Worm (Caenorhabditis elegans) whole organism, late embryonic: ENCODE results near the gene msp-40.

Experiments used
- C08G9.2 ChIP-seq: sonication (generic microtip); optimal IDR thresholded peaks from 2 replicates; lab custom pipeline; 2016; ENCODE audit warnings: mild to moderate bottlenecking, missing genetic modification characterization, moderate library complexity, missing compliant biosample characterization
- K02D7.2 ChIP-seq: sonication (generic microtip); optimal IDR thresholded peaks from 2 replicates; lab custom pipeline; 2017; ENCODE audit warnings: mild to moderate bottlenecking, missing genetic modification characterization, missing compliant biosample characterization
- ceh-18 ChIP-seq: sonication (generic microtip); optimal IDR thresholded peaks from 2 replicates; lab custom pipeline; 2016; ENCODE audit warnings: missing genetic modification characterization, missing compliant biosample characterization
- ceh-2 ChIP-seq: sonication (generic microtip); optimal IDR thresholded peaks from 2 replicates; lab custom pipeline; 2016; ENCODE audit warnings: missing genotype, missing genetic modification characterization, missing compliant biosample characterization
- ceh-31 ChIP-seq: sonication (generic microtip); optimal IDR thresholded peaks from 2 replicates; lab custom pipeline; 2016; ENCODE audit warnings: missing genetic modification characterization, missing compliant biosample characterization
- ceh-48 ChIP-seq: sonication (generic microtip); optimal IDR thresholded peaks from 2 replicates; lab custom pipeline; 2016; ENCODE audit warnings: missing genetic modification characterization, inconsistent platforms, missing compliant biosample characterization
- ceh-9 ChIP-seq: sonication (generic microtip); optimal IDR thresholded peaks from 2 replicates; lab custom pipeline; 2016; ENCODE audit warnings: mild to moderate bottlenecking, missing genetic modification characterization, inconsistent platforms, missing compliant biosample characterization
- che-1 ChIP-seq: sonication (generic microtip); optimal IDR thresholded peaks from 2 replicates; lab custom pipeline; 2016; ENCODE audit warnings: mild to moderate bottlenecking, missing genetic modification characterization, missing compliant biosample characterization
- dve-1 ChIP-seq: sonication (generic microtip); optimal IDR thresholded peaks from 2 replicates; lab custom pipeline; 2017; ENCODE audit warnings: antibody characterized with exemption, mild to moderate bottlenecking, missing genetic modification characterization, missing compliant biosample characterization
- elt-2 ChIP-seq: sonication (generic microtip); optimal IDR thresholded peaks from 2 replicates; lab custom pipeline; 2016; ENCODE audit warnings: missing genetic modification reagents, missing genetic modification characterization, missing compliant biosample characterization
- elt-4 ChIP-seq: sonication (generic microtip); optimal IDR thresholded peaks from 2 replicates; lab custom pipeline; 2016; ENCODE audit warnings: missing genetic modification characterization, missing compliant biosample characterization
- fkh-10 ChIP-seq: fragments of 150-350 bp; optimal IDR thresholded peaks from 2 replicates; lab custom pipeline; 2014; ENCODE audit warnings: missing biosample characterization, missing genetic modification reagents, missing genetic modification characterization
- hlh-13 ChIP-seq: fragments of 200-800 bp; sonication (Bioruptor generic); optimal IDR thresholded peaks from 2 replicates; lab custom pipeline; 2018; ENCODE audit warnings: mild to moderate bottlenecking, missing genetic modification characterization, missing compliant biosample characterization
- mec-3 ChIP-seq: sonication (generic microtip); optimal IDR thresholded peaks from 2 replicates; lab custom pipeline; 2016; ENCODE audit warnings: borderline replicate concordance, missing genetic modification characterization, missing compliant biosample characterization
- nhr-11 ChIP-seq: fragments of 150-350 bp; optimal IDR thresholded peaks from 2 replicates; lab custom pipeline; 2014; ENCODE audit warnings: missing biosample characterization, missing genetic modification characterization
- npax-4 ChIP-seq: sonication (generic microtip); optimal IDR thresholded peaks from 2 replicates; lab custom pipeline; 2016; ENCODE audit warnings: missing genetic modification characterization, missing compliant biosample characterization
- odd-2 ChIP-seq: sonication (generic microtip); optimal IDR thresholded peaks from 2 replicates; lab custom pipeline; 2017; ENCODE audit warnings: antibody characterized with exemption, mild to moderate bottlenecking, missing genetic modification characterization, missing compliant biosample characterization
- pax-1 ChIP-seq: fragments of 150-350 bp; optimal IDR thresholded peaks from 2 replicates; lab custom pipeline; 2014; ENCODE audit warnings: missing biosample characterization, missing genetic modification characterization
- pqm-1 ChIP-seq: sonication (generic microtip); optimal IDR thresholded peaks from 2 replicates; lab custom pipeline; 2016; ENCODE audit warnings: missing genetic modification characterization, missing compliant biosample characterization
- sox-4 ChIP-seq: sonication (generic microtip); optimal IDR thresholded peaks from 2 replicates; lab custom pipeline; 2017; ENCODE audit warnings: mild to moderate bottlenecking, missing genetic modification characterization, inconsistent platforms, missing compliant biosample characterization
- syd-9 ChIP-seq: sonication (generic microtip); optimal IDR thresholded peaks from 2 replicates; lab custom pipeline; 2016; ENCODE audit warnings: mild to moderate bottlenecking, missing genetic modification characterization, moderate library complexity, missing compliant biosample characterization
- ttx-3 ChIP-seq: sonication (generic microtip); optimal IDR thresholded peaks from 2 replicates; lab custom pipeline; 2016; ENCODE audit warnings: missing genetic modification reagents, missing genetic modification characterization, missing compliant biosample characterization
- unc-42 ChIP-seq: sonication (generic microtip); optimal IDR thresholded peaks from 2 replicates; lab custom pipeline; 2016; ENCODE audit warnings: missing genotype, missing genetic modification characterization, missing compliant biosample characterization
- unc-55 ChIP-seq: sonication (generic microtip); optimal IDR thresholded peaks from 2 replicates; lab custom pipeline; 2017; ENCODE audit warnings: missing biosample characterization, missing genetic modification reagents, missing genetic modification characterization

The msp-40 gene

DNA sequence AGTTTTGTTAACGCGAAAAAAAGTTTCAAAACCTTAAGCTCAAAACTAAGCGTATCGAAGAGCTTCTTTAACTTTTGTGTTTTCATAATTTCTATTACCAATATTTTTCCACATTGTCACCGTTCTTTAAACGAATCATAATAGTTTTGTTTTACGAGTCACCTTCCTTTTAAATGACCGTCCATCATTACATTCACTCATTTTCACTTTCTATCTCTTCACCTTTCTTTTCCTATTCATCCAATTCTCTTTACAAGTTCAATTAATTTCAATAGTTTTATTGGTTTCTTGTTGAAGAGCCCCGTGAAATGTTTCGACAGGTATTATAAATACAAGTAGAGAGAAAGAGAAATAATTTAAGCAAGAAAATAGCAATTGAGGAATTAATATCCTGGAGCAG is 46.6 kb downstream of the msp-40 start:
- TF ChIP-seq nhr-11 (tag; lab: Kevin White, UChicago) (no peak), ceh-18 (tag; lab: Kevin White, UChicago) (no peak), ceh-31 (tag; lab: Kevin White, UChicago) (no peak), unc-55 (no peak), unc-42 (no peak), pqm-1 (tag; lab: Kevin White, UChicago) (no peak), elt-4 (tag; lab: Kevin White, UChicago) (no peak), odd-2 (tag; lab: Kevin White, UChicago) (no peak), pax-1 (tag; lab: Kevin White, UChicago) (no peak), ceh-2 (tag; lab: Kevin White, UChicago) (no peak), fkh-10 (GFP tag; lab: Kevin White, UChicago) (no peak), mec-3 (tag; lab: Kevin White, UChicago) (no peak)

- TF ChIP-seq ceh-48 (tag; lab: Kevin White, UChicago) = no peak
- no peak for TF ChIP-seq hlh-13 (GFP tag; lab: Kevin White, UChicago)
- TF ChIP-seq ceh-9 (tag; lab: Kevin White, UChicago) = no peak
- TF ChIP-seq elt-2 (tag; lab: Kevin White, UChicago) = no peak
- no peak for TF ChIP-seq C08G9.2 (tag; lab: Kevin White, UChicago)
- TF ChIP-seq che-1 (tag; lab: Kevin White, UChicago) = no peak
- no peak for TF ChIP-seq dve-1 (tag; lab: Kevin White, UChicago)
- TF ChIP-seq syd-9 (tag; lab: Kevin White, UChicago) = no peak
- no peak for TF ChIP-seq ttx-3 (tag; lab: Kevin White, UChicago)
- no peak for TF ChIP-seq npax-4 (tag; lab: Kevin White, UChicago)
- no peak for TF ChIP-seq K02D7.2
- no peak for TF ChIP-seq sox-4 (tag; lab: Kevin White, UChicago)
- TF ChIP-seq, all 69 proteins: peak for 0
Observed at ce11 chrII:4873029-4873428, 47.8 kb downstream of the msp-40 start, which contains the start of gene col-73. TSS of gene col-73 (minus strand) at chrII:4873129.

ce11 chrII:4874335-4874861 is 49.2 kb downstream of the msp-40 start, which contains the start of gene F11G11.15:
TSS of gene F11G11.15 (plus strand) at chrII:4874845.
- no peak for TF ChIP-seq ttx-3 (tag; lab: Kevin White, UChicago)
